Fruit fly (Drosophila melanogaster) whole organism, embryonic: Measurements from ENCODE around the gene CG43245.

Source experiments
- Blimp-1 ChIP-seq: fragments of 200-800 bp; sonication (Bioruptor generic); optimal IDR thresholded peaks from 3 replicates; lab custom pipeline; 2018; ENCODE audit warnings: missing biosample characterization, missing genetic modification characterization, mild to moderate bottlenecking, moderate library complexity, missing genetic modification reagents
- CG10431 ChIP-seq: fragments of 200-800 bp; sonication (Bioruptor generic); optimal IDR thresholded peaks from 3 replicates; lab custom pipeline; 2018; ENCODE audit warnings: missing biosample characterization, mild to moderate bottlenecking, missing genetic modification characterization
- CG10543 ChIP-seq: fragments of 200-800 bp; sonication (Bioruptor generic); optimal IDR thresholded peaks from 3 replicates; lab custom pipeline; 2017; ENCODE audit warnings: missing biosample characterization, mild to moderate bottlenecking, missing genetic modification characterization, moderate library complexity
- CG12769 ChIP-seq: fragments of 200-800 bp; sonication (Bioruptor generic); optimal IDR thresholded peaks from 2 replicates; lab custom pipeline; 2019; ENCODE audit warnings: missing biosample characterization, mild to moderate bottlenecking, missing genetic modification characterization, moderate library complexity
- CG12942 ChIP-seq: fragments of 200-800 bp; sonication (Bioruptor generic); optimal IDR thresholded peaks from 3 replicates; lab custom pipeline; 2016; ENCODE audit warnings: missing biosample characterization, missing genetic modification characterization
- CG16863 ChIP-seq: fragments of 200-800 bp; sonication (Bioruptor generic); optimal IDR thresholded peaks from 3 replicates; lab custom pipeline; 2016; ENCODE audit warnings: missing biosample characterization, missing genetic modification characterization
- CG2120 ChIP-seq: fragments of 200-800 bp; sonication (Bioruptor generic); optimal IDR thresholded peaks from 3 replicates; lab custom pipeline; 2016; ENCODE audit warnings: missing biosample characterization, missing genetic modification characterization
- CG2889 ChIP-seq: fragments of 200-800 bp; sonication (Bioruptor generic); IDR thresholded peaks from 3 replicates; pipeline ENCODE4 v1.3.6; 2022; ENCODE audit warnings: missing biosample characterization, missing genetic modification characterization
- CG31365 ChIP-seq: fragments of 200-800 bp; sonication (Bioruptor generic); optimal IDR thresholded peaks from 2 replicates; lab custom pipeline; 2018; ENCODE audit warnings: missing biosample characterization, mild to moderate bottlenecking, missing genetic modification characterization
- CG3407 ChIP-seq: fragments of 200-800 bp; sonication (Bioruptor generic); optimal IDR thresholded peaks from 2 replicates; lab custom pipeline; 2018; ENCODE audit warnings: missing biosample characterization, mild to moderate bottlenecking, missing genetic modification characterization
- CG34376 ChIP-seq: fragments of 200-800 bp; sonication (Bioruptor generic); optimal IDR thresholded peaks from 2 replicates; lab custom pipeline; 2018; ENCODE audit warnings: missing biosample characterization, mild to moderate bottlenecking, missing genetic modification characterization
- CG7556 ChIP-seq: fragments of 200-800 bp; sonication (Bioruptor generic); optimal IDR thresholded peaks from 2 replicates; lab custom pipeline; 2017; ENCODE audit warnings: missing biosample characterization, mild to moderate bottlenecking, missing genetic modification characterization
- CoRest ChIP-seq: fragments of 200-800 bp; sonication (Bioruptor generic); optimal IDR thresholded peaks from 3 replicates; lab custom pipeline; 2018; ENCODE audit warnings: missing biosample characterization, mild to moderate bottlenecking, missing genetic modification characterization, moderate library complexity
- Fer2 ChIP-seq: fragments of 200-800 bp; sonication (Bioruptor generic); optimal IDR thresholded peaks from 2 replicates; lab custom pipeline; 2018; ENCODE audit warnings: missing biosample characterization, mild to moderate bottlenecking, missing genetic modification characterization, moderate library complexity
- HLHmδ ChIP-seq: fragments of 200-800 bp; sonication (Bioruptor generic); optimal IDR thresholded peaks from 2 replicates; lab custom pipeline; 2018; ENCODE audit warnings: missing biosample characterization, mild to moderate bottlenecking, missing genetic modification characterization, moderate library complexity
- HmgZ ChIP-seq: fragments of 200-800 bp; sonication (Bioruptor generic); optimal IDR thresholded peaks from 2 replicates; lab custom pipeline; 2018; ENCODE audit warnings: missing biosample characterization, mild to moderate bottlenecking, missing genetic modification characterization
- Hr78 ChIP-seq, 2 experiments: fragments of 200-800 bp in 1 of 2; fragments of >200 bp in 1 of 2; sonication (Bioruptor generic) in 1 of 2; optimal IDR thresholded peaks; 2 replicates each; lab custom pipeline; 2017 to 2019; ENCODE audit warnings: missing biosample characterization in 2 of 2, missing genetic modification characterization in 2 of 2, mild to moderate bottlenecking in 1 of 2, moderate library complexity in 1 of 2
- Kr ChIP-seq: fragments of 200-800 bp; sonication (Bioruptor generic); optimal IDR thresholded peaks from 2 replicates; lab custom pipeline; 2017; ENCODE audit warnings: missing biosample characterization, mild to moderate bottlenecking, missing genetic modification characterization
- MTF-1 ChIP-seq: fragments of 200-800 bp; sonication (Bioruptor generic); optimal IDR thresholded peaks from 2 replicates; lab custom pipeline; 2018; ENCODE audit warnings: missing biosample characterization, mild to moderate bottlenecking, missing genetic modification characterization, borderline replicate concordance
- Meics ChIP-seq: fragments of 200-800 bp; sonication (Bioruptor generic); optimal IDR thresholded peaks from 2 replicates; lab custom pipeline; 2017; ENCODE audit warnings: missing biosample characterization, mild to moderate bottlenecking, missing genetic modification characterization
- NK7.1 ChIP-seq: fragments of 200-800 bp; sonication (Bioruptor generic); optimal IDR thresholded peaks from 3 replicates; lab custom pipeline; 2016; ENCODE audit warnings: missing biosample characterization, missing genetic modification characterization
- Nf-YB ChIP-seq: fragments of 200-800 bp; sonication (Bioruptor generic); optimal IDR thresholded peaks from 3 replicates; lab custom pipeline; 2019; ENCODE audit warnings: missing biosample characterization, mild to moderate bottlenecking, missing genetic modification characterization, moderate library complexity
- Ssrp ChIP-seq: fragments of 200-800 bp; sonication (Bioruptor generic); optimal IDR thresholded peaks from 2 replicates; lab custom pipeline; 2018; ENCODE audit warnings: missing biosample characterization, mild to moderate bottlenecking, missing genetic modification characterization, moderate library complexity
- Stat92E ChIP-seq, 3 experiments: fragments of >200 bp in 2 of 3; fragments of 200-800 bp in 1 of 3; sonication (Bioruptor generic) in 1 of 3; optimal IDR thresholded peaks; 2 replicates each; lab custom pipeline; 2017 to 2019; ENCODE audit warnings: missing biosample characterization in 3 of 3, missing genetic modification characterization in 3 of 3, mild to moderate bottlenecking in 1 of 3, moderate library complexity in 1 of 3
- bbx ChIP-seq: fragments of 200-800 bp; sonication (Bioruptor generic); IDR thresholded peaks from 2 replicates; pipeline ENCODE4 v1.3.6; 2022; ENCODE audit warnings: missing biosample characterization, missing genetic modification characterization; ENCODE audit not compliant: partially characterized antibody
- br ChIP-seq: fragments of >200 bp; optimal IDR thresholded peaks from 2 replicates; lab custom pipeline; 2017
- cg ChIP-seq: fragments of 200-800 bp; sonication (Bioruptor generic); optimal IDR thresholded peaks from 3 replicates; lab custom pipeline; 2019; ENCODE audit warnings: missing biosample characterization, mild to moderate bottlenecking, missing genetic modification characterization, moderate library complexity
- ci ChIP-seq: fragments of 200-800 bp; sonication (Bioruptor generic); IDR thresholded peaks from 3 replicates; pipeline ENCODE4 v1.3.6; 2022; ENCODE audit warnings: missing biosample characterization, missing genetic modification characterization
- dati ChIP-seq: fragments of 200-800 bp; sonication (Bioruptor generic); IDR thresholded peaks from 2 replicates; pipeline ENCODE4 v1.3.6; 2022; ENCODE audit warnings: missing biosample characterization, missing genetic modification characterization
- disco-r ChIP-seq: fragments of 200-800 bp; sonication (Bioruptor generic); optimal IDR thresholded peaks from 2 replicates; lab custom pipeline; 2016; ENCODE audit warnings: missing biosample characterization, missing genetic modification characterization
- dpn ChIP-seq, 2 experiments: fragments of 200-800 bp; sonication (Bioruptor generic); optimal IDR thresholded peaks; 3 replicates each; lab custom pipeline; 2016; ENCODE audit warnings: missing biosample characterization in 2 of 2, missing genetic modification characterization in 2 of 2
- fru ChIP-seq: fragments of >200 bp; optimal IDR thresholded peaks from 2 replicates; lab custom pipeline; 2017
- gcm2 ChIP-seq: fragments of 200-800 bp; sonication (Bioruptor generic); optimal IDR thresholded peaks from 2 replicates; lab custom pipeline; 2016; ENCODE audit warnings: missing biosample characterization, missing genetic modification characterization
- grn ChIP-seq: fragments of 200-800 bp; sonication (Bioruptor generic); optimal IDR thresholded peaks from 3 replicates; lab custom pipeline; 2017; ENCODE audit warnings: missing biosample characterization, missing genetic modification characterization
- hkb ChIP-seq, 2 experiments: fragments of 200-800 bp in 1 of 2; fragments of >200 bp in 1 of 2; sonication (Bioruptor generic) in 1 of 2; IDR thresholded peaks in 1 of 2; optimal IDR thresholded peaks in 1 of 2; 2 replicates each; pipeline versions ENCODE4 v1.3.6 to Lab custom; 2017 to 2022; ENCODE audit warnings: missing biosample characterization in 1 of 2, missing genetic modification characterization in 1 of 2
- inv ChIP-seq: fragments of 200-800 bp; sonication (Bioruptor generic); IDR thresholded peaks from 2 replicates; pipeline ENCODE4 v1.3.6; 2022; ENCODE audit warnings: missing biosample characterization, missing genetic modification characterization; ENCODE audit not compliant: partially characterized antibody
- kni ChIP-seq: fragments of 200-800 bp; sonication (Bioruptor generic); optimal IDR thresholded peaks from 3 replicates; lab custom pipeline; 2017; ENCODE audit warnings: mild to moderate bottlenecking, missing biosample characterization, missing genetic modification reagents, missing genetic modification characterization
- lab ChIP-seq: fragments of 200-800 bp; sonication (Bioruptor generic); optimal IDR thresholded peaks from 3 replicates; lab custom pipeline; 2017; ENCODE audit warnings: missing biosample characterization, missing genetic modification characterization, mild to moderate bottlenecking, moderate library complexity, missing genetic modification reagents
- lov ChIP-seq, 2 experiments: fragments of 200-800 bp in 1 of 2; fragments of >200 bp in 1 of 2; sonication (Bioruptor generic) in 1 of 2; IDR thresholded peaks in 1 of 2; optimal IDR thresholded peaks in 1 of 2; 2 replicates in 1 of 2; 3 replicates in 1 of 2; pipeline versions ENCODE4 v1.3.6 to Lab custom; 2017 to 2022; ENCODE audit warnings: missing biosample characterization in 1 of 2, missing genetic modification characterization in 1 of 2
- phol ChIP-seq: fragments of 200-800 bp; sonication (Bioruptor generic); optimal IDR thresholded peaks from 3 replicates; lab custom pipeline; 2018; ENCODE audit warnings: missing biosample characterization, mild to moderate bottlenecking, missing genetic modification characterization, moderate library complexity
- prd ChIP-seq, 3 experiments: fragments of >200 bp in 2 of 3; fragments of 200-800 bp in 1 of 3; sonication (Bioruptor generic) in 1 of 3; optimal IDR thresholded peaks in 2 of 3; IDR thresholded peaks in 1 of 3; 2 replicates in 2 of 3; 3 replicates in 1 of 3; pipeline versions ENCODE4 v1.3.6 to Lab custom; 2017 to 2022; ENCODE audit warnings: missing biosample characterization in 1 of 3, missing genetic modification characterization in 1 of 3
- pros ChIP-seq: fragments of 200-800 bp; sonication (Bioruptor generic); optimal IDR thresholded peaks from 3 replicates; lab custom pipeline; 2019; ENCODE audit warnings: missing biosample characterization, mild to moderate bottlenecking, missing genetic modification characterization, moderate library complexity
- ro ChIP-seq: fragments of 200-800 bp; sonication (Bioruptor generic); IDR thresholded peaks from 2 replicates; pipeline ENCODE4 v1.3.6; 2022; ENCODE audit warnings: missing biosample characterization, missing genetic modification characterization
- sc ChIP-seq, 3 experiments: fragments of >200 bp in 2 of 3; fragments of 200-800 bp in 1 of 3; sonication (Bioruptor generic) in 1 of 3; optimal IDR thresholded peaks; 2 replicates in 2 of 3; 3 replicates in 1 of 3; lab custom pipeline; 2017; ENCODE audit warnings: mild to moderate bottlenecking in 1 of 3, missing biosample characterization in 1 of 3, missing genetic modification characterization in 1 of 3, missing genetic modification reagents in 1 of 3
- sd ChIP-seq: fragments of 200-800 bp; sonication (Bioruptor generic); optimal IDR thresholded peaks from 3 replicates; lab custom pipeline; 2018; ENCODE audit warnings: missing biosample characterization, mild to moderate bottlenecking, missing genetic modification characterization, moderate library complexity
- tin ChIP-seq: fragments of 200-800 bp; sonication (Bioruptor generic); optimal IDR thresholded peaks from 3 replicates; lab custom pipeline; 2016; ENCODE audit warnings: missing biosample characterization, missing genetic modification characterization
- unpg ChIP-seq: fragments of 200-800 bp; sonication (Bioruptor generic); optimal IDR thresholded peaks from 3 replicates; lab custom pipeline; 2018; ENCODE audit warnings: missing biosample characterization, mild to moderate bottlenecking, missing genetic modification characterization, moderate library complexity

CG43245 gene

dm6 chr3L:10760764-10761163 is 11.0 kb upstream of the CG43245 start (continued):
- TF ChIP-seq CG34376 (GFP tag; lab: Kevin White, UChicago) (no peak), cg (GFP tag; lab: Kevin White, UChicago) (peak; percentile 65), MTF-1 (no peak), sc (optimal IDR thresholded peaks at IDR 0.05; lab: Kevin White, UChicago) (no peak), sc (GFP tag; optimal IDR thresholded peaks at IDR 0.05; lab: Kevin White, UChicago) (no peak), hkb (optimal IDR thresholded peaks at IDR 0.05; lab: Kevin White, UChicago) (no peak), hkb (GFP tag; IDR thresholded peaks at IDR 0.05; lab: Robert Waterston, UW) (peak; percentile 22; the same call in 1 of the 2 replicates), bbx (GFP tag; lab: Robert Waterston, UW) (no peak), CG3407 (GFP tag; lab: Kevin White, UChicago) (no peak), CG10431 (GFP tag; lab: Kevin White, UChicago) (no peak), phol (tag; lab: Kevin White, UChicago) (no peak), CG31365 (tag; lab: Kevin White, UChicago) (no peak), inv (GFP tag; lab: Robert Waterston, UW) (no peak), dpn (GFP tag; optimal IDR thresholded peaks at IDR 0.05; lab: Kevin White, UChicago) (no peak), unpg (GFP tag; lab: Kevin White, UChicago) (no peak), CG12942 (no peak), br (lab: Kevin White, UChicago) (no peak), Nf-YB (GFP tag; lab: Kevin White, UChicago) (no peak), ro (GFP tag; lab: Robert Waterston, UW) (no peak), CG16863 (no peak), CG7556 (GFP tag; lab: Kevin White, UChicago) (no peak), CG2889 (GFP tag; lab: Robert Waterston, UW) (no peak), CG10543 (GFP tag; lab: Kevin White, UChicago) (peak; percentile 14), Fer2 (no peak), CG2120 (GFP tag; lab: Kevin White, UChicago) (no peak), Kr (no peak), gcm2 (no peak), NK7.1 (no peak), Ssrp (tag; lab: Kevin White, UChicago) (no peak), lab (peak; percentile 28), HmgZ (tag; lab: Kevin White, UChicago) (no peak)

dm6 chr3L:10766480-10767145 is 5.1 kb upstream of the CG43245 start:
- TF ChIP-seq CG12769 (tag; lab: Kevin White, UChicago) (peak; percentile 27), prd (optimal IDR thresholded peaks at IDR 0.05; lab: Kevin White, UChicago) (no peak), prd (GFP tag; IDR thresholded peaks at IDR 0.05; lab: Robert Waterston, UW) (no peak), Hr78 (GFP tag; optimal IDR thresholded peaks at IDR 0.05; lab: Kevin White, UChicago) (peak in 1 of 2 experiments; percentile 95), dati (no peak), tin (GFP tag; lab: Kevin White, UChicago) (no peak), br (lab: Kevin White, UChicago) (no peak), sd (tag; lab: Kevin White, UChicago) (peak; percentile 16), Meics (GFP tag; lab: Kevin White, UChicago) (no peak), ci (GFP tag; lab: Robert Waterston, UW) (peak; percentile 71), kni (peak; percentile 59), Ssrp (tag; lab: Kevin White, UChicago) (no peak), lov (optimal IDR thresholded peaks at IDR 0.05; lab: Kevin White, UChicago) (no peak), lov (GFP tag; IDR thresholded peaks at IDR 0.05; lab: Robert Waterston, UW) (0 out of 3 replicates have a peak, but pooled peaks have one; percentile 50), disco-r (GFP tag; lab: Kevin White, UChicago) (no peak), Stat92E (GFP tag; optimal IDR thresholded peaks at IDR 0.05; lab: Kevin White, UChicago) (no peak), HLHmδ (peak; percentile 61), fru (lab: Kevin White, UChicago) (no peak), CoRest (tag; lab: Kevin White, UChicago) (no peak), grn (GFP tag; lab: Kevin White, UChicago) (no peak), Blimp-1 (peak; percentile 10), pros (GFP tag; lab: Kevin White, UChicago) (peak; percentile 10)
